Worm (Caenorhabditis elegans) whole organism, young adult: ENCODE results near the gene srg-39.

Source experiments
- B0336.3 ChIP-seq: fragments of 200-800 bp; sonication (Bioruptor generic); IDR thresholded peaks from 2 replicates; pipeline ENCODE4 v1.3.6; 2022; ENCODE audit warnings: missing genetic modification characterization, missing compliant biosample characterization
- C06A6.2 ChIP-seq: fragments of 200-800 bp; sonication (Bioruptor generic); conservative IDR thresholded peaks from 2 replicates; pipeline ENCODE4 v1.3.6; 2022; ENCODE audit warnings: missing genetic modification characterization, missing compliant biosample characterization
- C17E4.6 ChIP-seq: fragments of 200-800 bp; sonication (Bioruptor generic); IDR thresholded peaks from 2 replicates; pipeline ENCODE4 v1.3.6; 2022; ENCODE audit warnings: missing genetic modification reagents, missing genetic modification characterization, missing compliant biosample characterization
- D2030.7 ChIP-seq: fragments of 200-800 bp; sonication (Bioruptor generic); IDR thresholded peaks from 2 replicates; pipeline ENCODE4 v1.3.6; 2022; ENCODE audit warnings: missing genetic modification reagents, missing genetic modification characterization, missing compliant biosample characterization
- F10E7.11 ChIP-seq: sonication (generic microtip); optimal IDR thresholded peaks from 2 replicates; lab custom pipeline; 2017; ENCODE audit warnings: mild to moderate bottlenecking, missing genetic modification characterization, moderate library complexity, missing compliant biosample characterization
- F37B4.10 ChIP-seq: fragments of 200-800 bp; sonication (Bioruptor generic); IDR thresholded peaks from 2 replicates; pipeline ENCODE4 v1.3.6; 2022; ENCODE audit warnings: missing genetic modification characterization, missing compliant biosample characterization
- F57A8.1 ChIP-seq: fragments of 200-800 bp; sonication (Bioruptor generic); optimal IDR thresholded peaks from 2 replicates; lab custom pipeline; 2018; ENCODE audit warnings: mild to moderate bottlenecking, missing genetic modification characterization, moderate library complexity, missing compliant biosample characterization
- F57C9.4 ChIP-seq: sonication (generic microtip); optimal IDR thresholded peaks from 2 replicates; lab custom pipeline; 2017; ENCODE audit warnings: mild to moderate bottlenecking, missing genetic modification characterization, missing compliant biosample characterization
- K11D2.4 ChIP-seq: fragments of 200-800 bp; sonication (Bioruptor generic); IDR thresholded peaks from 2 replicates; pipeline ENCODE4 v1.3.6; 2022; ENCODE audit warnings: missing genetic modification reagents, missing genetic modification characterization, missing compliant biosample characterization
- K12H6.12 ChIP-seq: fragments of 200-800 bp; sonication (Bioruptor generic); optimal IDR thresholded peaks from 2 replicates; lab custom pipeline; 2018; ENCODE audit warnings: mild to moderate bottlenecking, missing genetic modification characterization, missing compliant biosample characterization
- Y53G8AR.9 ChIP-seq: fragments of 200-800 bp; sonication (Bioruptor generic); conservative IDR thresholded peaks from 2 replicates; pipeline ENCODE4 v1.3.6; 2022; ENCODE audit warnings: missing genetic modification reagents, missing genetic modification characterization, missing compliant biosample characterization
- Y67H2A.10 ChIP-seq: fragments of 200-800 bp; sonication (Bioruptor generic); conservative IDR thresholded peaks from 2 replicates; pipeline ENCODE4 v1.3.6; 2022; ENCODE audit warnings: missing genetic modification reagents, missing genetic modification characterization, missing compliant biosample characterization
- Y79H2A.3 ChIP-seq: fragments of 200-800 bp; sonication (Bioruptor generic); conservative IDR thresholded peaks from 2 replicates; pipeline ENCODE4 v1.3.6; 2022; ENCODE audit warnings: missing genetic modification reagents, missing genetic modification characterization, missing compliant biosample characterization
- Y95B8A.8 ChIP-seq: fragments of 200-800 bp; sonication (Bioruptor generic); IDR thresholded peaks from 2 replicates; pipeline ENCODE4 v1.3.6; 2022; ENCODE audit warnings: missing genetic modification reagents, missing genetic modification characterization, missing compliant biosample characterization
- ama-1 ChIP-seq, 3 experiments: fragments of 150-350 bp in 1 of 3; sonication (generic microtip) in 2 of 3; optimal IDR thresholded peaks; 2 replicates each; lab custom pipeline; 2014 to 2018; ENCODE audit warnings: missing biosample characterization in 2 of 3, missing genetic modification characterization in 2 of 3, missing genetic modification reagents in 2 of 3
- aptf-2 ChIP-seq: fragments of 200-800 bp; sonication (Bioruptor generic); conservative IDR thresholded peaks from 2 replicates; pipeline ENCODE4 v1.3.6; 2022; ENCODE audit warnings: missing genetic modification reagents, missing genetic modification characterization, missing compliant biosample characterization
- attf-5 ChIP-seq: fragments of 200-800 bp; sonication (Bioruptor generic); optimal IDR thresholded peaks from 2 replicates; lab custom pipeline; 2018; ENCODE audit warnings: mild to moderate bottlenecking, missing genetic modification characterization, missing compliant biosample characterization
- attf-6 ChIP-seq: fragments of 200-800 bp; sonication (Bioruptor generic); IDR thresholded peaks from 2 replicates; pipeline ENCODE4 v1.3.6; 2022; ENCODE audit warnings: missing genetic modification reagents, missing genetic modification characterization, missing compliant biosample characterization
- cebp-1 ChIP-seq, 2 experiments: fragments of 200-800 bp in 1 of 2; sonication (Bioruptor generic) in 1 of 2; sonication (generic microtip) in 1 of 2; IDR thresholded peaks in 1 of 2; optimal IDR thresholded peaks in 1 of 2; 2 replicates each; pipeline versions ENCODE4 v1.3.6 to Lab custom; 2017 to 2022; ENCODE audit warnings: missing compliant biosample characterization in 2 of 2, missing genetic modification characterization in 2 of 2, mild to moderate bottlenecking in 1 of 2, missing genetic modification reagents in 1 of 2, moderate library complexity in 1 of 2
- cebp-2 ChIP-seq: fragments of 200-800 bp; sonication (Bioruptor generic); IDR thresholded peaks from 2 replicates; pipeline ENCODE4 v1.3.6; 2022; ENCODE audit warnings: missing genetic modification characterization, missing compliant biosample characterization
- ceh-79 ChIP-seq: sonication (generic microtip); optimal IDR thresholded peaks from 2 replicates; lab custom pipeline; 2017; ENCODE audit warnings: mild to moderate bottlenecking, missing genetic modification characterization, missing compliant biosample characterization
- ekl-4 ChIP-seq: fragments of 200-800 bp; sonication (Bioruptor generic); IDR thresholded peaks from 2 replicates; pipeline ENCODE4 v1.3.6; 2022; ENCODE audit warnings: missing genetic modification reagents, missing genetic modification characterization, missing compliant biosample characterization
- hmg-1.2 ChIP-seq: fragments of 200-800 bp; sonication (Bioruptor generic); IDR thresholded peaks from 2 replicates; pipeline ENCODE4 v1.3.6; 2022; ENCODE audit warnings: missing genetic modification reagents, missing genetic modification characterization, missing compliant biosample characterization
- lin-26 ChIP-seq: fragments of 200-800 bp; sonication (Bioruptor generic); IDR thresholded peaks from 2 replicates; pipeline ENCODE4 v1.3.6; 2022; ENCODE audit warnings: missing genetic modification reagents, missing genetic modification characterization, missing compliant biosample characterization
- lin-35 ChIP-seq, 3 experiments: fragments of 150-350 bp in 2 of 3; sonication (generic microtip) in 1 of 3; optimal IDR thresholded peaks; 2 replicates each; lab custom pipeline; 2014 to 2018; ENCODE audit warnings: missing biosample characterization in 3 of 3, missing genetic modification characterization in 3 of 3, missing genetic modification reagents in 3 of 3
- lin-40 ChIP-seq: sonication (generic microtip); optimal IDR thresholded peaks from 2 replicates; lab custom pipeline; 2016; ENCODE audit warnings: missing genetic modification characterization, mild to moderate bottlenecking, missing compliant biosample characterization, missing genotype, missing genetic modification reagents
- madf-10 ChIP-seq: sonication (generic microtip); optimal IDR thresholded peaks from 2 replicates; lab custom pipeline; 2016; ENCODE audit warnings: mild to moderate bottlenecking, missing genetic modification characterization, missing compliant biosample characterization
- madf-6 ChIP-seq: fragments of 200-800 bp; sonication (Bioruptor generic); IDR thresholded peaks from 2 replicates; pipeline ENCODE4 v1.3.6; 2022; ENCODE audit warnings: missing genetic modification reagents, missing genetic modification characterization, missing compliant biosample characterization
- madf-8 ChIP-seq: fragments of 200-800 bp; sonication (Bioruptor generic); conservative IDR thresholded peaks from 2 replicates; pipeline ENCODE4 v1.3.6; 2022; ENCODE audit warnings: missing genetic modification reagents, missing genetic modification characterization, missing compliant biosample characterization
- mcd-1 ChIP-seq: fragments of 200-800 bp; sonication (Bioruptor generic); IDR thresholded peaks from 2 replicates; pipeline ENCODE4 v1.3.6; 2022; ENCODE audit warnings: missing genetic modification reagents, missing genetic modification characterization, missing compliant biosample characterization
- nfya-1 ChIP-seq: sonication (generic microtip); optimal IDR thresholded peaks from 2 replicates; lab custom pipeline; 2017; ENCODE audit warnings: antibody characterized with exemption, missing compliant biosample characterization, missing genetic modification characterization, borderline replicate concordance; ENCODE audit not compliant: insufficient read depth
- nfya-2 ChIP-seq: fragments of 200-800 bp; sonication (Bioruptor generic); IDR thresholded peaks from 2 replicates; pipeline ENCODE4 v1.3.6; 2022; ENCODE audit warnings: missing genetic modification reagents, missing genetic modification characterization, missing compliant biosample characterization
- nhr-80 ChIP-seq: sonication (generic microtip); optimal IDR thresholded peaks from 2 replicates; lab custom pipeline; 2016; ENCODE audit warnings: missing genetic modification characterization, missing compliant biosample characterization
- nhr-90 ChIP-seq: sonication (generic microtip); optimal IDR thresholded peaks from 2 replicates; lab custom pipeline; 2016; ENCODE audit warnings: missing genotype, mild to moderate bottlenecking, missing genetic modification characterization, missing compliant biosample characterization
- pha-4 ChIP-seq: fragments of 150-350 bp; sonication (generic microtip); optimal IDR thresholded peaks from 2 replicates; lab custom pipeline; 2014; ENCODE audit warnings: missing biosample characterization, missing genetic modification reagents, missing genetic modification characterization
- rcor-1 ChIP-seq: fragments of 200-800 bp; sonication (Bioruptor generic); IDR thresholded peaks from 2 replicates; pipeline ENCODE4 v1.3.6; 2022; ENCODE audit warnings: missing genetic modification reagents, missing genetic modification characterization, missing compliant biosample characterization
- repo-1 ChIP-seq: sonication (generic microtip); optimal IDR thresholded peaks from 2 replicates; lab custom pipeline; 2017; ENCODE audit warnings: mild to moderate bottlenecking, missing genetic modification characterization, missing compliant biosample characterization
- rpc-1 ChIP-seq, 2 experiments: fragments of 150-350 bp in 1 of 2; sonication (generic microtip) in 1 of 2; optimal IDR thresholded peaks; 2 replicates each; lab custom pipeline; 2014 to 2018; ENCODE audit warnings: missing biosample characterization in 1 of 2, missing genetic modification characterization in 1 of 2, missing genetic modification reagents in 1 of 2, missing genotype in 1 of 2
- snpc-1.1 ChIP-seq: sonication (generic microtip); optimal IDR thresholded peaks from 2 replicates; lab custom pipeline; 2017; ENCODE audit warnings: missing genetic modification characterization, mild to moderate bottlenecking, missing compliant biosample characterization, antibody characterized with exemption, moderate library complexity, missing genotype, missing genetic modification reagents; ENCODE audit not compliant: insufficient read depth
- snpc-4 ChIP-seq, 5 experiments: fragments of 150-350 bp in 1 of 5; sonication (generic microtip) in 4 of 5; optimal IDR thresholded peaks; 2 replicates each; lab custom pipeline; 2014 to 2018; ENCODE audit warnings: missing genetic modification characterization in 5 of 5, missing biosample characterization in 3 of 5, antibody characterized with exemption in 2 of 5, mild to moderate bottlenecking in 2 of 5, missing compliant biosample characterization in 2 of 5, missing genotype in 2 of 5, moderate library complexity in 2 of 5, missing genetic modification reagents in 1 of 5
- somi-1 ChIP-seq: fragments of 200-800 bp; sonication (Bioruptor generic); optimal IDR thresholded peaks from 2 replicates; lab custom pipeline; 2018; ENCODE audit warnings: mild to moderate bottlenecking, missing genetic modification characterization, missing compliant biosample characterization
- tbp1 ChIP-seq: fragments of 200-800 bp; sonication (Bioruptor generic); optimal IDR thresholded peaks from 2 replicates; lab custom pipeline; 2018; ENCODE audit warnings: mild to moderate bottlenecking, missing genetic modification characterization, missing compliant biosample characterization
- ztf-22 ChIP-seq: fragments of 200-800 bp; sonication (Bioruptor generic); optimal IDR thresholded peaks from 2 replicates; lab custom pipeline; 2018; ENCODE audit warnings: mild to moderate bottlenecking, missing genetic modification characterization, moderate library complexity, missing compliant biosample characterization

The srg-39 gene

ce11 chrV:11122466-11122865 is 29.8 kb downstream of the srg-39 start, which contains the start of gene mboa-2 (continued):
- TF ChIP-seq ama-1 (optimal IDR thresholded peaks at IDR 0.05; lab: Kevin White, UChicago) (no peak), ama-1 (GFP tag; optimal IDR thresholded peaks at IDR 0.05; lab: Kevin White, UChicago) (peak in 1 of 2 experiments; percentile 48), K11D2.4 (GFP tag; lab: Robert Waterston, UW) (no peak), nhr-80 (tag; lab: Kevin White, UChicago) (peak; percentile 38), nfya-2 (GFP tag; lab: Robert Waterston, UW) (0 out of 2 replicates have a peak, but pooled peaks have one; percentile 45), repo-1 (tag; lab: Kevin White, UChicago) (peak; percentile 77), lin-26 (GFP tag; lab: Robert Waterston, UW) (no peak), snpc-4 (GFP tag; optimal IDR thresholded peaks at IDR 0.05; lab: Kevin White, UChicago) (no peak), snpc-4 (tag; optimal IDR thresholded peaks at IDR 0.05; lab: Kevin White, UChicago) (peak in 2 of 4 experiments; percentile 49 to 63), hmg-1.2 (GFP tag; lab: Robert Waterston, UW) (peak; percentile 40), D2030.7 (no peak), Y53G8AR.9 (peak; percentile 72), rcor-1 (GFP tag; lab: Robert Waterston, UW) (no peak; the same call in 1 of the 2 replicates), attf-6 (GFP tag; lab: Robert Waterston, UW) (peak; percentile 58; the same call in 1 of the 2 replicates), mcd-1 (GFP tag; lab: Robert Waterston, UW) (no peak; the same call in 1 of the 2 replicates), F57A8.1 (no peak), B0336.3 (GFP tag; lab: Robert Waterston, UW) (peak; percentile 73), madf-6 (GFP tag; lab: Robert Waterston, UW) (peak; percentile 20; the same call in 1 of the 2 replicates), ekl-4 (GFP tag; lab: Robert Waterston, UW) (0 out of 2 replicates have a peak, but pooled peaks have one; percentile 40), F37B4.10 (GFP tag; lab: Robert Waterston, UW) (no peak), lin-35 (GFP tag; optimal IDR thresholded peaks at IDR 0.05; lab: Kevin White, UChicago) (peak in 1 of 3 experiments; percentile 48), madf-10 (tag; lab: Kevin White, UChicago) (peak; percentile 9), nhr-90 (no peak), somi-1 (peak; percentile 36)

DNA sequence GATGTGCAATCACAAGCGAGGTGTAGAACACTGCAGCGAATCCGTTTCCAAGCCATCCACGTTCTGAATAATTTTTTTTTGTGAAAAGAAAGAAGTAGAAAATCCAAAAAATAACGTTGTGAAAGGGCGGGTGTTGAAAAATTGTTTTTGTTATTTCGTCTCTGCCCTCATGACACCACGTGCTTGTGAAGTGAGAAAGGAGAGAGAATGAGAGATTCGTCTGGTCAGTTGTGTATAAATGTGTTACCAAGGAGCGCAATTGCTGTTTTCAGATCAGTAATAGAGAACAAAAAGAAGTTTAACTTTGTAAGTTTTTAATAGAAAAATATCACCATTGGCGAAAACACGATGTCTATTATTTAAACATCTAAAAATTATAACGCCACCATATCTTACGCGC is 31.0 kb downstream of the srg-39 start:
- TF ChIP-seq tbp1 (GFP tag; lab: Kevin White, UChicago) (peak; percentile 11), lin-40 (tag; lab: Kevin White, UChicago) (peak; percentile 5), Y67H2A.10 (GFP tag; lab: Robert Waterston, UW) (no peak), F57C9.4 (tag; lab: Kevin White, UChicago) (no peak), cebp-1 (GFP tag; IDR thresholded peaks at IDR 0.05; lab: Robert Waterston, UW) (no peak), cebp-1 (tag; optimal IDR thresholded peaks at IDR 0.05; lab: Kevin White, UChicago) (peak; percentile 41), attf-5 (GFP tag; lab: Kevin White, UChicago) (peak; percentile 19), lin-35 (GFP tag; optimal IDR thresholded peaks at IDR 0.05; lab: Kevin White, UChicago) (peak in 1 of 3 experiments; percentile 42), K12H6.12 (tag; lab: Kevin White, UChicago) (peak; percentile 19)

DNA sequence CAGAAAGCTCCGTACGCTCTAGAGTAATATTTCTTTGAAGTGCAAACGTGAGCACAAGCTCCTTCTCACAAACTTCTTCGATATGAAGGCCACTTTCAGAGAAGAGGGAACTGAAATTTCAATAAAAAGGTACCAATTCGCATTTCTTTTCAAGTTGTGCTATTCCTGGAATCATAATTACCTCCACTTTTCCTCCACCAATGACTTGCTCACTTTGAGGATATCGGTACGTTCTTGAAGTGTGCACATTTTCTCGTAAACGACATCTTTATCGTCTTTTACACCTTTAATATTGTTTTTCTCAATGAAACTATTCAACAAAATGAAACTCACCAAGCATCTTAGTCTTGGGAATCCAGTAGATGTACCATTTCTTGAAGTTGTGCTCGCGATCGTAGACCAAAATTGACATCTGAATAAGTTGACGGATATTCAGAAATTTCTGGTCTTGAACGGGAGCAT is 32.9 kb downstream of the srg-39 start, which contains the start of gene scb-1:
Gene scb-1, minus strand, starts transcription at position 412 of the 462 bp plus-strand sequence.
- TF ChIP-seq Y95B8A.8 = no peak
- TF ChIP-seq rcor-1 (GFP tag; lab: Robert Waterston, UW) = no peak
- TF ChIP-seq pha-4 = no peak
- no peak for TF ChIP-seq C06A6.2 (GFP tag; lab: Robert Waterston, UW)
- no peak for TF ChIP-seq C17E4.6
- peak; percentile 22; the same call in 1 of the 2 replicates for TF ChIP-seq B0336.3 (GFP tag; lab: Robert Waterston, UW)
- TF ChIP-seq snpc-1.1 = no peak
- no peak for TF ChIP-seq nfya-1 (tag; lab: Kevin White, UChicago)
- TF ChIP-seq somi-1 = no peak
- no peak for TF ChIP-seq rpc-1 (optimal IDR thresholded peaks at IDR 0.05; lab: Kevin White, UChicago)
- TF ChIP-seq rpc-1 (tag; optimal IDR thresholded peaks at IDR 0.05; lab: Kevin White, UChicago) = no peak
- no peak for TF ChIP-seq ceh-79
- no peak for TF ChIP-seq cebp-2 (GFP tag; lab: Robert Waterston, UW)
- TF ChIP-seq F10E7.11 (tag; lab: Kevin White, UChicago) = no peak
- no peak for TF ChIP-seq aptf-2
- no peak for TF ChIP-seq Y79H2A.3
- TF ChIP-seq madf-10 (tag; lab: Kevin White, UChicago) = no peak
- TF ChIP-seq madf-8 (GFP tag; lab: Robert Waterston, UW) = no peak
- no peak for TF ChIP-seq ztf-22 (GFP tag; lab: Kevin White, UChicago)
